Fruit fly (Drosophila melanogaster) whole organism, embryonic: ENCODE measurements around the gene Uba4.

Experiments
- Abd-B ChIP-seq: fragments of 200-800 bp; sonication (Bioruptor generic); optimal IDR thresholded peaks from 2 replicates; lab custom pipeline; 2018; ENCODE audit warnings: missing biosample characterization, mild to moderate bottlenecking, missing genetic modification characterization, moderate library complexity
- Bgb ChIP-seq: fragments of 200-800 bp; sonication (Bioruptor generic); IDR thresholded peaks from 2 replicates; pipeline ENCODE4 v1.3.6; 2022; ENCODE audit warnings: missing biosample characterization, missing genetic modification characterization; ENCODE audit not compliant: partially characterized antibody
- CG10565 ChIP-seq: fragments of 200-800 bp; sonication (Bioruptor generic); optimal IDR thresholded peaks from 3 replicates; lab custom pipeline; 2016; ENCODE audit warnings: missing biosample characterization, mild to moderate bottlenecking, missing genetic modification characterization
- CG12071 ChIP-seq: fragments of 200-800 bp; sonication (Bioruptor generic); optimal IDR thresholded peaks from 3 replicates; lab custom pipeline; 2018; ENCODE audit warnings: missing biosample characterization, mild to moderate bottlenecking, missing genetic modification characterization
- CG12942 ChIP-seq: fragments of 200-800 bp; sonication (Bioruptor generic); optimal IDR thresholded peaks from 3 replicates; lab custom pipeline; 2016; ENCODE audit warnings: missing biosample characterization, missing genetic modification characterization
- CG13123 ChIP-seq: fragments of 200-800 bp; sonication (Bioruptor generic); optimal IDR thresholded peaks from 2 replicates; lab custom pipeline; 2016; ENCODE audit warnings: missing biosample characterization, missing genetic modification characterization
- CG13894 ChIP-seq: fragments of 200-800 bp; sonication (Bioruptor generic); optimal IDR thresholded peaks from 3 replicates; lab custom pipeline; 2018; ENCODE audit warnings: missing biosample characterization, mild to moderate bottlenecking, missing genetic modification characterization, moderate library complexity
- CG15479 ChIP-seq: fragments of 200-800 bp; sonication (Bioruptor generic); optimal IDR thresholded peaks from 3 replicates; lab custom pipeline; 2019; ENCODE audit warnings: missing biosample characterization, mild to moderate bottlenecking, missing genetic modification characterization, moderate library complexity
- CG16813 ChIP-seq: fragments of 200-800 bp; sonication (Bioruptor generic); IDR thresholded peaks from 3 replicates; pipeline ENCODE4 v1.3.6; 2022; ENCODE audit warnings: missing biosample characterization, missing genetic modification characterization; ENCODE audit not compliant: partially characterized antibody
- CG31224 ChIP-seq: fragments of 200-800 bp; sonication (Bioruptor generic); IDR thresholded peaks from 2 replicates; pipeline ENCODE4 v1.3.6; 2022; ENCODE audit warnings: missing biosample characterization, missing genetic modification characterization
- CG32767 ChIP-seq: fragments of 200-800 bp; sonication (Bioruptor generic); IDR thresholded peaks from 2 replicates; pipeline ENCODE4 v1.3.6; 2022; ENCODE audit warnings: missing biosample characterization, missing genetic modification characterization
- CG6791 ChIP-seq: fragments of 200-800 bp; sonication (Bioruptor generic); IDR thresholded peaks from 3 replicates; pipeline ENCODE4 v1.3.6; 2022; ENCODE audit warnings: missing biosample characterization, missing genetic modification characterization; ENCODE audit not compliant: partially characterized antibody
- CG8089 ChIP-seq: fragments of 200-800 bp; sonication (Bioruptor generic); optimal IDR thresholded peaks from 3 replicates; lab custom pipeline; 2016; ENCODE audit warnings: missing biosample characterization, missing genetic modification characterization
- CG8924 ChIP-seq: fragments of 200-800 bp; optimal IDR thresholded peaks from 3 replicates; lab custom pipeline; 2019; ENCODE audit warnings: missing biosample characterization, mild to moderate bottlenecking, missing genetic modification characterization, moderate library complexity
- CG9609 ChIP-seq: fragments of 200-800 bp; sonication (Bioruptor generic); optimal IDR thresholded peaks from 3 replicates; lab custom pipeline; 2016; ENCODE audit warnings: missing biosample characterization, missing genetic modification characterization
- CG9797 ChIP-seq: fragments of 200-800 bp; sonication (Bioruptor generic); optimal IDR thresholded peaks from 3 replicates; lab custom pipeline; 2018; ENCODE audit warnings: missing biosample characterization, mild to moderate bottlenecking, missing genetic modification characterization
- CG9817 ChIP-seq: fragments of 200-800 bp; sonication (Bioruptor generic); optimal IDR thresholded peaks from 2 replicates; lab custom pipeline; 2018; ENCODE audit warnings: missing biosample characterization, mild to moderate bottlenecking, missing genetic modification characterization, moderate library complexity
- CG9876 ChIP-seq: fragments of 200-800 bp; sonication (Bioruptor generic); optimal IDR thresholded peaks from 2 replicates; lab custom pipeline; 2016; ENCODE audit warnings: missing biosample characterization, missing genetic modification characterization
- CTCF ChIP-seq: fragments of 200-800 bp; sonication (Bioruptor generic); optimal IDR thresholded peaks from 2 replicates; lab custom pipeline; 2017; ENCODE audit warnings: missing biosample characterization, mild to moderate bottlenecking, missing genetic modification characterization, moderate library complexity
- D ChIP-seq, 2 experiments: fragments of 200-800 bp in 1 of 2; fragments of >200 bp in 1 of 2; sonication (Bioruptor generic) in 1 of 2; optimal IDR thresholded peaks; 2 replicates in 1 of 2; 3 replicates in 1 of 2; lab custom pipeline; 2017; ENCODE audit warnings: mild to moderate bottlenecking in 1 of 2, missing biosample characterization in 1 of 2, missing genetic modification characterization in 1 of 2, missing genetic modification reagents in 1 of 2
- Doc2 ChIP-seq: fragments of 200-800 bp; sonication (Bioruptor generic); IDR thresholded peaks from 2 replicates; pipeline ENCODE4 v1.3.6; 2022; ENCODE audit warnings: missing biosample characterization, missing genetic modification characterization
- Elba2 ChIP-seq: fragments of 200-800 bp; sonication (Bioruptor generic); optimal IDR thresholded peaks from 3 replicates; lab custom pipeline; 2016; ENCODE audit warnings: missing biosample characterization, missing genetic modification characterization
- GATAe ChIP-seq: fragments of 200-800 bp; sonication (Bioruptor generic); conservative IDR thresholded peaks from 2 replicates; pipeline ENCODE4 v1.3.6; 2022; ENCODE audit warnings: missing biosample characterization, missing genetic modification characterization
- H2.0 ChIP-seq: fragments of 200-800 bp; sonication (Bioruptor generic); IDR thresholded peaks from 2 replicates; pipeline ENCODE4 v1.3.6; 2022; ENCODE audit warnings: missing biosample characterization, missing genetic modification characterization
- Lim3 ChIP-seq: fragments of 200-800 bp; sonication (Bioruptor generic); IDR thresholded peaks from 2 replicates; pipeline ENCODE4 v1.3.6; 2022; ENCODE audit warnings: missing biosample characterization, missing genetic modification characterization
- NC2α ChIP-seq: fragments of 200-800 bp; sonication (Bioruptor generic); optimal IDR thresholded peaks from 2 replicates; lab custom pipeline; 2016; ENCODE audit warnings: missing biosample characterization, missing genetic modification characterization
- NK7.1 ChIP-seq: fragments of 200-800 bp; sonication (Bioruptor generic); optimal IDR thresholded peaks from 3 replicates; lab custom pipeline; 2016; ENCODE audit warnings: missing biosample characterization, missing genetic modification characterization
- Ravus ChIP-seq: fragments of 200-800 bp; sonication (Bioruptor generic); IDR thresholded peaks from 2 replicates; pipeline ENCODE4 v1.3.6; 2022; ENCODE audit warnings: missing biosample characterization, missing genetic modification characterization
- Six4 ChIP-seq: fragments of 200-800 bp; sonication (Bioruptor generic); optimal IDR thresholded peaks from 2 replicates; lab custom pipeline; 2016; ENCODE audit warnings: missing biosample characterization, missing genetic modification characterization
- ab ChIP-seq: fragments of 200-800 bp; sonication (Bioruptor generic); optimal IDR thresholded peaks from 2 replicates; lab custom pipeline; 2016; ENCODE audit warnings: missing biosample characterization, missing genetic modification characterization
- bowl ChIP-seq: fragments of 200-800 bp; sonication (Bioruptor generic); IDR thresholded peaks from 2 replicates; pipeline ENCODE4 v1.3.6; 2022; ENCODE audit warnings: missing biosample characterization, missing genetic modification characterization
- btn ChIP-seq: fragments of 200-800 bp; sonication (Bioruptor generic); optimal IDR thresholded peaks from 2 replicates; lab custom pipeline; 2016; ENCODE audit warnings: missing biosample characterization, missing genetic modification characterization
- dimm ChIP-seq: fragments of 200-800 bp; sonication (Bioruptor generic); IDR thresholded peaks from 2 replicates; pipeline ENCODE4 v1.3.6; 2022; ENCODE audit warnings: missing biosample characterization, missing genetic modification characterization
- disco-r ChIP-seq: fragments of 200-800 bp; sonication (Bioruptor generic); optimal IDR thresholded peaks from 2 replicates; lab custom pipeline; 2016; ENCODE audit warnings: missing biosample characterization, missing genetic modification characterization
- dm ChIP-seq: fragments of 200-800 bp; sonication (Bioruptor generic); optimal IDR thresholded peaks from 3 replicates; lab custom pipeline; 2016; ENCODE audit warnings: missing biosample characterization, missing genetic modification characterization
- dysf ChIP-seq: fragments of 200-800 bp; sonication (Bioruptor generic); IDR thresholded peaks from 3 replicates; pipeline ENCODE4 v1.3.6; 2022; ENCODE audit warnings: missing biosample characterization, missing genetic modification characterization
- gce ChIP-seq: fragments of 200-800 bp; sonication (Bioruptor generic); IDR thresholded peaks from 3 replicates; pipeline ENCODE4 v1.3.6; 2022; ENCODE audit warnings: missing biosample characterization, missing genetic modification characterization
- gcm ChIP-seq: fragments of 200-800 bp; sonication (Bioruptor generic); optimal IDR thresholded peaks from 2 replicates; lab custom pipeline; 2019; ENCODE audit warnings: missing biosample characterization, mild to moderate bottlenecking, missing genetic modification characterization, moderate library complexity
- gfzf ChIP-seq: fragments of 200-800 bp; sonication (Bioruptor generic); optimal IDR thresholded peaks from 2 replicates; lab custom pipeline; 2016; ENCODE audit warnings: missing biosample characterization, mild to moderate bottlenecking, missing genetic modification characterization, moderate library complexity
- grau ChIP-seq: fragments of 200-800 bp; optimal IDR thresholded peaks from 3 replicates; lab custom pipeline; 2019; ENCODE audit warnings: missing biosample characterization, mild to moderate bottlenecking, missing genetic modification characterization, moderate library complexity
- gro ChIP-seq: fragments of 200-800 bp; sonication (Bioruptor generic); optimal IDR thresholded peaks from 2 replicates; lab custom pipeline; 2016; ENCODE audit warnings: missing biosample characterization, missing genetic modification characterization
- jigr1 ChIP-seq: fragments of 200-800 bp; sonication (Bioruptor generic); IDR thresholded peaks from 3 replicates; pipeline ENCODE4 v1.3.6; 2022; ENCODE audit warnings: missing biosample characterization, missing genetic modification characterization
- klu ChIP-seq: fragments of 200-800 bp; sonication (Bioruptor generic); IDR thresholded peaks from 2 replicates; pipeline ENCODE4 v1.3.6; 2022; ENCODE audit warnings: missing biosample characterization, missing genetic modification characterization
- kni ChIP-seq: fragments of 200-800 bp; sonication (Bioruptor generic); optimal IDR thresholded peaks from 3 replicates; lab custom pipeline; 2017; ENCODE audit warnings: mild to moderate bottlenecking, missing biosample characterization, missing genetic modification reagents, missing genetic modification characterization
- lola ChIP-seq, 3 experiments: fragments of >200 bp in 2 of 3; fragments of 200-800 bp in 1 of 3; sonication (Bioruptor generic) in 1 of 3; optimal IDR thresholded peaks; 2 replicates each; lab custom pipeline; 2017 to 2019; ENCODE audit warnings: missing biosample characterization in 3 of 3, missing genetic modification characterization in 3 of 3, mild to moderate bottlenecking in 1 of 3, moderate library complexity in 1 of 3
- pb ChIP-seq: fragments of 200-800 bp; sonication (Bioruptor generic); optimal IDR thresholded peaks from 3 replicates; lab custom pipeline; 2016; ENCODE audit warnings: missing biosample characterization, missing genetic modification characterization
- sd ChIP-seq: fragments of 200-800 bp; sonication (Bioruptor generic); optimal IDR thresholded peaks from 3 replicates; lab custom pipeline; 2018; ENCODE audit warnings: missing biosample characterization, mild to moderate bottlenecking, missing genetic modification characterization, moderate library complexity
- seq ChIP-seq: fragments of 200-800 bp; sonication (Bioruptor generic); IDR thresholded peaks from 2 replicates; pipeline ENCODE4 v1.3.6; 2022; ENCODE audit warnings: missing biosample characterization, missing genetic modification characterization
- sima ChIP-seq: fragments of 200-800 bp; sonication (Bioruptor generic); optimal IDR thresholded peaks from 2 replicates; lab custom pipeline; 2016; ENCODE audit warnings: missing biosample characterization, missing genetic modification characterization
- sna ChIP-seq: fragments of 200-800 bp; sonication (Bioruptor generic); IDR thresholded peaks from 2 replicates; pipeline ENCODE4 v1.3.6; 2022; ENCODE audit warnings: missing biosample characterization, missing genetic modification characterization; ENCODE audit not compliant: partially characterized antibody
- sr ChIP-seq: fragments of 200-800 bp; sonication (Bioruptor generic); IDR thresholded peaks from 3 replicates; pipeline ENCODE4 v1.3.6; 2022; ENCODE audit warnings: missing biosample characterization, missing genetic modification characterization
- tll ChIP-seq, 2 experiments: fragments of 200-800 bp in 1 of 2; fragments of >200 bp in 1 of 2; sonication (Bioruptor generic) in 1 of 2; optimal IDR thresholded peaks; 2 replicates each; lab custom pipeline; 2017 to 2019; ENCODE audit warnings: missing biosample characterization in 2 of 2, missing genetic modification characterization in 2 of 2, mild to moderate bottlenecking in 1 of 2, moderate library complexity in 1 of 2

The Uba4 gene

DNA sequence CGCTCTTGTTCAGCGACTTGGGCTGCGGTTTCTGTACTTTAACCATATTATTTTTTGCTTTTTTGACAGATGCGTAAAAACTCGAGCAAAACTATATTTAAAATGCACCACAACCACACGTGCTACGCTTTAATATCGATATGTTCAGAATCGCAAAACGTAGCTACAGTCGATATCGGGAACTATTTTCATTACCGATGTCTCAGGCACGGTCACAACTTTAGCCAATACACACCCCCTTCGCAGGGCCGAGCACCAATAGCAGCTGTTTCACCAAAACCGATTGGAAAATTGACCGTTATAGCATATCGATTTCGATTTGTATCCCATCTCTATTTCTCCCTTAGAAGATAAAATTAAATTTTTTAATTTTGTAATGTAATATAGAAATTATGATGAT is 5.5 kb upstream of the Uba4 start, which contains the start of gene CG13096 (continued):
- TF ChIP-seq Bgb (GFP tag; lab: Robert Waterston, UW) (peak; percentile 99), Abd-B (peak; percentile 55), CG13894 (tag; lab: Kevin White, UChicago) (peak; percentile 82), Doc2 (GFP tag; lab: Robert Waterston, UW) (no peak), Ravus (GFP tag; lab: Robert Waterston, UW) (no peak), gro (peak; percentile 68), dm (GFP tag; lab: Kevin White, UChicago) (peak; percentile 99), CG12071 (GFP tag; lab: Kevin White, UChicago) (no peak), lola (GFP tag; optimal IDR thresholded peaks at IDR 0.05; lab: Kevin White, UChicago) (peak in 1 of 3 experiments; percentile 3), sr (GFP tag; lab: Robert Waterston, UW) (no peak), grau (no peak), CG6791 (GFP tag; lab: Robert Waterston, UW) (peak; percentile 99), NC2α (GFP tag; lab: Kevin White, UChicago) (no peak), CTCF (GFP tag; lab: Kevin White, UChicago) (peak; percentile 47), dysf (no peak), sd (tag; lab: Kevin White, UChicago) (no peak), tll (GFP tag; optimal IDR thresholded peaks at IDR 0.05; lab: Kevin White, UChicago) (no peak), gcm (GFP tag; lab: Kevin White, UChicago) (no peak), ab (GFP tag; lab: Kevin White, UChicago) (no peak), CG9876 (no peak), GATAe (GFP tag; lab: Robert Waterston, UW) (no peak), gce (no peak), sna (GFP tag; lab: Robert Waterston, UW) (peak; percentile 99), dimm (GFP tag; lab: Robert Waterston, UW) (no peak), CG10565 (GFP tag; lab: Kevin White, UChicago) (no peak), CG12942 (GFP tag; lab: Kevin White, UChicago) (no peak), seq (GFP tag; lab: Robert Waterston, UW) (no peak), CG9609 (GFP tag; lab: Kevin White, UChicago) (peak; percentile 35), Lim3 (GFP tag; lab: Robert Waterston, UW) (no peak), NK7.1 (GFP tag; lab: Kevin White, UChicago) (no peak), D (optimal IDR thresholded peaks at IDR 0.05; lab: Kevin White, UChicago) (no peak), D (GFP tag; optimal IDR thresholded peaks at IDR 0.05; lab: Kevin White, UChicago) (no peak), klu (GFP tag; lab: Robert Waterston, UW) (no peak), CG8089 (GFP tag; lab: Kevin White, UChicago) (no peak), btn (GFP tag; lab: Kevin White, UChicago) (no peak), bowl (no peak), CG9797 (peak; percentile 65), H2.0 (GFP tag; lab: Robert Waterston, UW) (no peak), pb (GFP tag; lab: Kevin White, UChicago) (no peak), CG9817 (no peak), gfzf (GFP tag; lab: Kevin White, UChicago) (peak; percentile 53), Six4 (GFP tag; lab: Kevin White, UChicago) (no peak), CG13123 (GFP tag; lab: Kevin White, UChicago) (no peak), CG15479 (GFP tag; lab: Kevin White, UChicago) (no peak), CG8924 (tag; lab: Kevin White, UChicago) (peak; percentile 6), CG31224 (no peak), CG32767 (GFP tag; lab: Robert Waterston, UW) (no peak), jigr1 (GFP tag; lab: Robert Waterston, UW) (no peak), disco-r (GFP tag; lab: Kevin White, UChicago) (no peak), kni (no peak), CG16813 (peak; percentile 98), sima (no peak), Elba2 (GFP tag; lab: Kevin White, UChicago) (no peak)
